Worm (Caenorhabditis elegans) whole organism, L3 larva: ENCODE data around the gene flp-21.
A peak's percentile ranks its signal among the peaks of the same experiment; 100 is the strongest.

Source experiments
- ZK546.5 ChIP-seq: sonication (generic microtip); optimal IDR thresholded peaks from 2 replicates; lab custom pipeline; 2017; ENCODE audit warnings: missing biosample characterization, missing genetic modification characterization
- aly-2 ChIP-seq: fragments of 150-350 bp; optimal IDR thresholded peaks from 2 replicates; lab custom pipeline; 2014; ENCODE audit warnings: missing biosample characterization, missing genetic modification characterization
- ama-1 ChIP-seq: fragments of 150-350 bp; optimal IDR thresholded peaks from 2 replicates; lab custom pipeline; 2018
- ceh-16 ChIP-seq: sonication (generic microtip); optimal IDR thresholded peaks from 2 replicates; lab custom pipeline; 2017; ENCODE audit warnings: missing biosample characterization, missing genetic modification characterization
- ceh-28 ChIP-seq: fragments of 150-350 bp; optimal IDR thresholded peaks from 2 replicates; lab custom pipeline; 2014; ENCODE audit warnings: missing biosample characterization, missing genetic modification reagents, missing genetic modification characterization
- ceh-82 ChIP-seq: fragments of 150-350 bp; optimal IDR thresholded peaks from 2 replicates; lab custom pipeline; 2014; ENCODE audit warnings: missing biosample characterization, missing genetic modification characterization
- daf-12 ChIP-seq: fragments of 150-350 bp; optimal IDR thresholded peaks from 2 replicates; lab custom pipeline; 2014; ENCODE audit warnings: missing biosample characterization, missing genetic modification reagents, missing genetic modification characterization
- egl-27 ChIP-seq: sonication (generic microtip); optimal IDR thresholded peaks from 4 replicates; lab custom pipeline; 2017; ENCODE audit warnings: missing biosample characterization, missing genetic modification reagents, missing genetic modification characterization
- egl-5 ChIP-seq: fragments of 150-350 bp; optimal IDR thresholded peaks from 2 replicates; lab custom pipeline; 2017; ENCODE audit warnings: missing biosample characterization, missing genetic modification reagents, missing genetic modification characterization, inconsistent platforms
- elt-2 ChIP-seq: sonication (generic microtip); optimal IDR thresholded peaks from 2 replicates; lab custom pipeline; 2016; ENCODE audit warnings: missing genetic modification reagents, mild to moderate bottlenecking, missing genetic modification characterization, missing compliant biosample characterization
- elt-3 ChIP-seq, 3 experiments: fragments of 150-350 bp in 1 of 3; sonication (generic microtip) in 2 of 3; optimal IDR thresholded peaks; 2 replicates in 2 of 3; 4 replicates in 1 of 3; lab custom pipeline; 2014 to 2017; ENCODE audit warnings: missing biosample characterization in 3 of 3, missing genetic modification characterization in 3 of 3
- fkh-10 ChIP-seq: sonication (generic microtip); optimal IDR thresholded peaks from 2 replicates; lab custom pipeline; 2017; ENCODE audit warnings: missing biosample characterization, missing genetic modification reagents, missing genetic modification characterization
- fkh-2 ChIP-seq: fragments of 150-350 bp; optimal IDR thresholded peaks from 2 replicates; lab custom pipeline; 2014; ENCODE audit warnings: missing biosample characterization, missing genetic modification reagents, missing genetic modification characterization
- fos-1 ChIP-seq: fragments of 150-350 bp; optimal IDR thresholded peaks from 2 replicates; lab custom pipeline; 2014; ENCODE audit warnings: missing biosample characterization, missing genetic modification characterization
- hmg-11 ChIP-seq: sonication (generic microtip); optimal IDR thresholded peaks from 2 replicates; lab custom pipeline; 2016; ENCODE audit warnings: missing genetic modification characterization, missing compliant biosample characterization
- jun-1 ChIP-seq: fragments of 150-350 bp; optimal IDR thresholded peaks from 2 replicates; lab custom pipeline; 2014; ENCODE audit warnings: missing biosample characterization, missing genetic modification reagents, missing genetic modification characterization
- lin-15B ChIP-seq: fragments of 150-350 bp; optimal IDR thresholded peaks from 2 replicates; lab custom pipeline; 2014; ENCODE audit warnings: missing biosample characterization, missing genetic modification characterization
- lin-39 ChIP-seq: fragments of 150-350 bp; optimal IDR thresholded peaks from 2 replicates; lab custom pipeline; 2018; ENCODE audit warnings: missing biosample characterization, missing genetic modification reagents, missing genetic modification characterization
- mdl-1 ChIP-seq: fragments of 150-350 bp; optimal IDR thresholded peaks from 2 replicates; lab custom pipeline; 2014; ENCODE audit warnings: missing biosample characterization, missing genetic modification characterization
- mml-1 ChIP-seq: fragments of 150-350 bp; sonication (generic microtip); optimal IDR thresholded peaks from 3 replicates; lab custom pipeline; 2014; ENCODE audit warnings: missing biosample characterization, missing genetic modification characterization
- nfya-1 ChIP-seq: sonication (generic microtip); optimal IDR thresholded peaks from 2 replicates; lab custom pipeline; 2017; ENCODE audit warnings: missing genetic modification characterization, mild to moderate bottlenecking, missing compliant biosample characterization, antibody characterized with exemption, moderate library complexity; ENCODE audit not compliant: insufficient read depth
- nhr-12 ChIP-seq: fragments of 150-350 bp; optimal IDR thresholded peaks from 2 replicates; lab custom pipeline; 2014; ENCODE audit warnings: missing biosample characterization, missing genetic modification characterization
- nhr-23 ChIP-seq: fragments of 150-350 bp; optimal IDR thresholded peaks from 2 replicates; lab custom pipeline; 2014; ENCODE audit warnings: missing biosample characterization, missing genetic modification reagents, missing genetic modification characterization
- nhr-237 ChIP-seq: fragments of 150-350 bp; optimal IDR thresholded peaks from 2 replicates; lab custom pipeline; 2014; ENCODE audit warnings: missing biosample characterization, missing genetic modification characterization
- nhr-25 ChIP-seq: sonication (generic microtip); optimal IDR thresholded peaks from 2 replicates; lab custom pipeline; 2017; ENCODE audit warnings: missing biosample characterization, missing genetic modification characterization
- nhr-67 ChIP-seq: fragments of 150-350 bp; optimal IDR thresholded peaks from 2 replicates; lab custom pipeline; 2014; ENCODE audit warnings: missing biosample characterization, missing genetic modification characterization
- nhr-76 ChIP-seq: fragments of 150-350 bp; sonication (generic microtip); optimal IDR thresholded peaks from 5 replicates; lab custom pipeline; 2014; ENCODE audit warnings: missing biosample characterization, missing genetic modification characterization
- nhr-77 ChIP-seq: fragments of 150-350 bp; optimal IDR thresholded peaks from 2 replicates; lab custom pipeline; 2014; ENCODE audit warnings: missing biosample characterization, missing genetic modification characterization
- pha-4 ChIP-seq: fragments of 150-350 bp; optimal IDR thresholded peaks from 2 replicates; lab custom pipeline; 2014; ENCODE audit warnings: missing biosample characterization, missing genetic modification reagents, missing genetic modification characterization
- pqm-1 ChIP-seq: fragments of 150-350 bp; optimal IDR thresholded peaks from 2 replicates; lab custom pipeline; 2017; ENCODE audit warnings: missing biosample characterization, missing genetic modification characterization, inconsistent platforms
- sea-2 ChIP-seq: fragments of 150-350 bp; sonication (generic microtip); optimal IDR thresholded peaks from 4 replicates; lab custom pipeline; 2014; ENCODE audit warnings: missing biosample characterization, missing genetic modification reagents, missing genetic modification characterization
- skn-1 ChIP-seq: fragments of 150-350 bp; optimal IDR thresholded peaks from 2 replicates; lab custom pipeline; 2014; ENCODE audit warnings: missing biosample characterization, missing genetic modification characterization
- snpc-4 ChIP-seq: fragments of 150-350 bp; optimal IDR thresholded peaks from 2 replicates; lab custom pipeline; 2014; ENCODE audit warnings: missing biosample characterization, missing genetic modification characterization
- unc-62 ChIP-seq: fragments of 150-350 bp; sonication (generic microtip); optimal IDR thresholded peaks from 4 replicates; lab custom pipeline; 2014; ENCODE audit warnings: missing biosample characterization, missing genetic modification reagents, missing genetic modification characterization
- zag-1 ChIP-seq: fragments of 150-350 bp; optimal IDR thresholded peaks from 2 replicates; lab custom pipeline; 2014; ENCODE audit warnings: missing biosample characterization, missing genetic modification characterization
- ztf-11 ChIP-seq: fragments of 150-350 bp; optimal IDR thresholded peaks from 2 replicates; lab custom pipeline; 2014; ENCODE audit warnings: missing biosample characterization, missing genetic modification characterization
- ztf-4 ChIP-seq: fragments of 150-350 bp; optimal IDR thresholded peaks from 2 replicates; lab custom pipeline; 2014; ENCODE audit warnings: missing biosample characterization, missing genetic modification characterization

flp-21 gene

ce11 chrV:7785885-7786284, 7.3 kb upstream of the flp-21 start:
- TF ChIP-seq nhr-67 (tag; lab: Kevin White, UChicago) (no peak), egl-5 (no peak), ztf-4 (no peak), daf-12 (tag; lab: Kevin White, UChicago) (no peak), ztf-11 (tag; lab: Kevin White, UChicago) (no peak), unc-62 (GFP tag; lab: Kevin White, UChicago) (no peak), nhr-76 (no peak), skn-1 (tag; lab: Kevin White, UChicago) (no peak), elt-2 (tag; lab: Kevin White, UChicago) (no peak)

- TF ChIP-seq hmg-11 (tag; lab: Kevin White, UChicago) (no peak), ceh-16 (tag; lab: Kevin White, UChicago) (no peak), nhr-76 (no peak), nhr-12 (no peak), egl-27 (tag; lab: Kevin White, UChicago) (no peak), ceh-82 (tag; lab: Kevin White, UChicago) (no peak), lin-39 (tag; lab: Kevin White, UChicago) (no peak), sea-2 (no peak), ztf-11 (tag; lab: Kevin White, UChicago) (no peak), elt-2 (tag; lab: Kevin White, UChicago) (peak; percentile 94), pqm-1 (tag; lab: Kevin White, UChicago) (peak; percentile 77), nhr-77 (tag; lab: Kevin White, UChicago) (no peak)
- TF ChIP-seq, all 47 proteins: peak for 2
Observed at ce11 chrV:7786639-7787038, 6.5 kb upstream of the flp-21 start.

ce11 chrV:7798079-7798478, 4.9 kb downstream of the flp-21 start, which contains the start of gene ZK742.7:
TSS of gene ZK742.7 (plus strand) at chrV:7798379.
- TF ChIP-seq aly-2 (no peak), lin-39 (tag; lab: Kevin White, UChicago) (no peak), nhr-237 (no peak), fkh-10 (GFP tag; lab: Kevin White, UChicago) (peak; percentile 15), elt-3 (tag; optimal IDR thresholded peaks at IDR 0.05; lab: Kevin White, UChicago) (no peak)

ce11 chrV:7803563-7803962, 10.4 kb downstream of the flp-21 start:
- TF ChIP-seq ZK546.5 (tag; lab: Kevin White, UChicago) (no peak), unc-62 (GFP tag; lab: Kevin White, UChicago) (no peak), ztf-11 (tag; lab: Kevin White, UChicago) (no peak), fkh-2 (tag; lab: Kevin White, UChicago) (no peak), nhr-23 (tag; lab: Kevin White, UChicago) (no peak), egl-27 (tag; lab: Kevin White, UChicago) (no peak), zag-1 (no peak), nhr-77 (tag; lab: Kevin White, UChicago) (no peak), nhr-12 (no peak), nhr-25 (no peak), daf-12 (tag; lab: Kevin White, UChicago) (no peak), nhr-67 (tag; lab: Kevin White, UChicago) (no peak), mdl-1 (tag; lab: Kevin White, UChicago) (no peak), lin-15B (tag; lab: Kevin White, UChicago) (no peak), ceh-16 (tag; lab: Kevin White, UChicago) (no peak), skn-1 (tag; lab: Kevin White, UChicago) (no peak), ztf-4 (no peak), mml-1 (tag; lab: Kevin White, UChicago) (no peak)

- peak; percentile 87 for TF ChIP-seq lin-39 (tag; lab: Kevin White, UChicago)
- TF ChIP-seq ama-1 (lab: Kevin White, UChicago): peak; percentile 29
- TF ChIP-seq jun-1: peak; percentile 18
- peak; percentile 25 for TF ChIP-seq nhr-23 (tag; lab: Kevin White, UChicago)
- TF ChIP-seq nhr-25: peak; percentile 56
- peak; percentile 64 for TF ChIP-seq nfya-1 (tag; lab: Kevin White, UChicago)
- peak; percentile 82 for TF ChIP-seq lin-15B (tag; lab: Kevin White, UChicago)
- peak; percentile 24 for TF ChIP-seq elt-2 (tag; lab: Kevin White, UChicago)
- TF ChIP-seq nhr-67 (tag; lab: Kevin White, UChicago): no peak
- TF ChIP-seq pha-4 (tag; lab: Kevin White, UChicago): peak; percentile 87
- peak; percentile 42 for TF ChIP-seq fkh-10 (GFP tag; lab: Kevin White, UChicago)
- TF ChIP-seq ceh-28 (tag; lab: Kevin White, UChicago): peak; percentile 56
- TF ChIP-seq fos-1 (tag; lab: Kevin White, UChicago): no peak
- TF ChIP-seq egl-5: no peak
- peak; percentile 30 for TF ChIP-seq snpc-4 (tag; lab: Kevin White, UChicago)
Observed at ce11 chrV:7804064-7804800, 11.1 kb downstream of the flp-21 start, which contains the start of gene uvs-1. TSS of gene uvs-1 (minus strand) at chrV:7804208.
